Worm (Caenorhabditis elegans) whole organism, late embryonic: ENCODE results near the gene Y67H2A.10.

Source experiments
- ahr-1 ChIP-seq: sonication (generic microtip); optimal IDR thresholded peaks from 2 replicates; lab custom pipeline; 2016; ENCODE audit warnings: missing genetic modification characterization, missing compliant biosample characterization
- ceh-24 ChIP-seq: sonication (generic microtip); optimal IDR thresholded peaks from 2 replicates; lab custom pipeline; 2016; ENCODE audit warnings: mild to moderate bottlenecking, missing genetic modification characterization, missing compliant biosample characterization
- ceh-31 ChIP-seq: sonication (generic microtip); optimal IDR thresholded peaks from 2 replicates; lab custom pipeline; 2016; ENCODE audit warnings: missing genetic modification characterization, missing compliant biosample characterization
- ceh-34 ChIP-seq: sonication (generic microtip); optimal IDR thresholded peaks from 2 replicates; lab custom pipeline; 2016; ENCODE audit warnings: mild to moderate bottlenecking, missing genetic modification characterization, missing compliant biosample characterization
- ceh-48 ChIP-seq: sonication (generic microtip); optimal IDR thresholded peaks from 2 replicates; lab custom pipeline; 2016; ENCODE audit warnings: missing genetic modification characterization, inconsistent platforms, missing compliant biosample characterization
- dve-1 ChIP-seq: sonication (generic microtip); optimal IDR thresholded peaks from 2 replicates; lab custom pipeline; 2017; ENCODE audit warnings: antibody characterized with exemption, mild to moderate bottlenecking, missing genetic modification characterization, missing compliant biosample characterization
- elt-2 ChIP-seq: sonication (generic microtip); optimal IDR thresholded peaks from 2 replicates; lab custom pipeline; 2016; ENCODE audit warnings: missing genetic modification reagents, missing genetic modification characterization, missing compliant biosample characterization
- elt-4 ChIP-seq: sonication (generic microtip); optimal IDR thresholded peaks from 2 replicates; lab custom pipeline; 2016; ENCODE audit warnings: missing genetic modification characterization, missing compliant biosample characterization
- fkh-10 ChIP-seq: fragments of 150-350 bp; optimal IDR thresholded peaks from 2 replicates; lab custom pipeline; 2014; ENCODE audit warnings: missing biosample characterization, missing genetic modification reagents, missing genetic modification characterization
- fkh-6 ChIP-seq: sonication (generic microtip); optimal IDR thresholded peaks from 2 replicates; lab custom pipeline; 2016; ENCODE audit warnings: missing genetic modification characterization, missing compliant biosample characterization
- hlh-30 ChIP-seq: sonication (generic microtip); optimal IDR thresholded peaks from 2 replicates; lab custom pipeline; 2017; ENCODE audit warnings: antibody characterized with exemption, missing genetic modification characterization, missing compliant biosample characterization; ENCODE audit not compliant: insufficient read depth
- lim-6 ChIP-seq: sonication (generic microtip); optimal IDR thresholded peaks from 2 replicates; lab custom pipeline; 2016; ENCODE audit warnings: missing genetic modification characterization, missing compliant biosample characterization
- nfya-1 ChIP-seq: sonication (generic microtip); optimal IDR thresholded peaks from 2 replicates; lab custom pipeline; 2017; ENCODE audit warnings: missing genetic modification characterization, mild to moderate bottlenecking, missing compliant biosample characterization, antibody characterized with exemption, moderate library complexity
- nhr-232 ChIP-seq: sonication (generic microtip); optimal IDR thresholded peaks from 2 replicates; lab custom pipeline; 2016; ENCODE audit warnings: missing genetic modification characterization, missing compliant biosample characterization
- npax-4 ChIP-seq: sonication (generic microtip); optimal IDR thresholded peaks from 2 replicates; lab custom pipeline; 2016; ENCODE audit warnings: missing genetic modification characterization, missing compliant biosample characterization
- pag-3 ChIP-seq: sonication (generic microtip); optimal IDR thresholded peaks from 2 replicates; lab custom pipeline; 2016; ENCODE audit warnings: missing compliant biosample characterization, missing genetic modification characterization, borderline replicate concordance
- pat-9 ChIP-seq: fragments of 200-800 bp; sonication (Bioruptor generic); optimal IDR thresholded peaks from 2 replicates; lab custom pipeline; 2018; ENCODE audit warnings: mild to moderate bottlenecking, missing genetic modification characterization, moderate library complexity, missing compliant biosample characterization
- pax-1 ChIP-seq: fragments of 150-350 bp; optimal IDR thresholded peaks from 2 replicates; lab custom pipeline; 2014; ENCODE audit warnings: missing biosample characterization, missing genetic modification characterization
- pqm-1 ChIP-seq: sonication (generic microtip); optimal IDR thresholded peaks from 2 replicates; lab custom pipeline; 2016; ENCODE audit warnings: missing genetic modification characterization, missing compliant biosample characterization
- rnt-1 ChIP-seq: sonication (generic microtip); optimal IDR thresholded peaks from 2 replicates; lab custom pipeline; 2016; ENCODE audit warnings: missing genetic modification characterization, missing compliant biosample characterization
- sox-2 ChIP-seq: fragments of 200-800 bp; sonication (Bioruptor generic); IDR thresholded peaks from 2 replicates; pipeline ENCODE4 v1.3.6; 2022; ENCODE audit warnings: missing genetic modification reagents, missing genetic modification characterization, missing compliant biosample characterization
- sox-4 ChIP-seq: sonication (generic microtip); optimal IDR thresholded peaks from 2 replicates; lab custom pipeline; 2017; ENCODE audit warnings: mild to moderate bottlenecking, missing genetic modification characterization, inconsistent platforms, missing compliant biosample characterization
- ttx-3 ChIP-seq: sonication (generic microtip); optimal IDR thresholded peaks from 2 replicates; lab custom pipeline; 2016; ENCODE audit warnings: missing genetic modification reagents, missing genetic modification characterization, missing compliant biosample characterization
- unc-3 ChIP-seq, 2 experiments: fragments of 200-800 bp in 1 of 2; sonication (Bioruptor generic) in 1 of 2; sonication (generic microtip) in 1 of 2; conservative IDR thresholded peaks in 1 of 2; optimal IDR thresholded peaks in 1 of 2; 2 replicates each; pipeline versions ENCODE4 v1.3.6 to Lab custom; 2016 to 2022; ENCODE audit warnings: missing compliant biosample characterization in 2 of 2, missing genetic modification characterization in 2 of 2, missing genetic modification reagents in 1 of 2
- unc-55 ChIP-seq: sonication (generic microtip); optimal IDR thresholded peaks from 2 replicates; lab custom pipeline; 2017; ENCODE audit warnings: missing biosample characterization, missing genetic modification reagents, missing genetic modification characterization
- ztf-16 ChIP-seq: sonication (generic microtip); optimal IDR thresholded peaks from 2 replicates; lab custom pipeline; 2017; ENCODE audit warnings: missing genetic modification characterization, missing compliant biosample characterization

Y67H2A.10 gene

DNA sequence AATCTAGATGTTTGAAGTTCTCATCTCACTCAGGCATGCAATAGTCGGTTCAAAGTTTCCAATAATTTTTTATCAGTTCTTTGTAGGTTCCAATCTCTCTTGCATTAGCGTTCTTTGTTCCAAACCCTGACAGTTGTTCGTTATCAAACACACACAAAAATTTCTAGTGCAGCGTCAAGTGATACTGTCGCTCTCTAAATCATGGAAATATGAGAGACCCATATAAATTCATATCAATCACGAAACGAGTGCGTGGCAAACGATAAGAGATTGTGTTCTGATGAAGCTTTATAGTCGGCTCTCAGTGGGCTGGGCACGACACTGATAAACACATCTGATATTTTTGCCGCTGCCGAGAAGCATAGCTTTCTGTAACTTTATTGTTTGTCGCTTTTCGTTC is 24.9 kb upstream of the Y67H2A.10 start:
- TF ChIP-seq elt-2 (tag; lab: Kevin White, UChicago) = peak; percentile 87
- no peak for TF ChIP-seq nhr-232 (tag; lab: Kevin White, UChicago)
- TF ChIP-seq, all 69 proteins: peak for 1

- TF ChIP-seq npax-4 = no peak
- no peak for TF ChIP-seq pag-3 (tag; lab: Kevin White, UChicago)
- TF ChIP-seq ttx-3 (tag; lab: Kevin White, UChicago) = no peak
- no peak for TF ChIP-seq ceh-24
- no peak for TF ChIP-seq sox-2 (GFP tag; lab: Robert Waterston, UW)
- no peak for TF ChIP-seq ztf-16 (tag; lab: Kevin White, UChicago)
- TF ChIP-seq rnt-1 = no peak
These were observed 23.9 kb upstream of the Y67H2A.10 start for ce11 chrIV:13313156-13313555.

DNA sequence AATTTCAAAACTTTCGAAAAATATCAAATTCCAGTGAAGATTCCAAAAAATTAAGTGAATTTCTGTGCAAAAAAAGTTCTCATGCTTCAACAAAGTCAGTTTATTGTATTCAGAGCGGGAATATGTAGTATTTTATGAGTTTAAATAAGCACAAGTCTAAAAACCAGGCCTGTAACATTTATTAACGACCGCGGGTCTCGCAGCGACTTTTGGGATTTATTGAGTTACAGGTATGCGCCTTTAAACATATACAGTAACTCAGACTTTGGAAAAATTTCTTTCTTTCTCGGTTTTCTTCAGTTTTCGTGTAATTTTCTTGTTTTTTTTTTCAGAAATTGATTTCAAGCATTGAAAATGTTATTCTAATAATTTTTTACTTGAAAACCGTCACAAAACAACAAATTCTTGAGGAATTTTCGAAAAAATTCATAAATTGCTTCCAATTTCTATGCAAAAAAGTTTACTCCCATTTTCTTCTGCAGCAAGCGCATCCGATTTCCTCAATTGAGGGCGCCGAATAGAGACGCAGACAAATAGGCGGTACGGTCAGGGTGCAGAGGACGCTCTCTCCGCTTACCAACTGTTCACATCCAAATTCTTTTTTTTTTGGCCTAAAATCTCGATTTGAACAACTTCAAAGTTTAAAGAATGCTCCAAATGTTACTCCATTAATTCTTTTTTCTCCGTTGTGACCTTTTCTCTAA is 22.2 kb upstream of the Y67H2A.10 start:
- peak; percentile 11 for TF ChIP-seq nfya-1 (tag; lab: Kevin White, UChicago)
- no peak for TF ChIP-seq hlh-30 (tag; lab: Kevin White, UChicago)
- TF ChIP-seq ztf-16 (tag; lab: Kevin White, UChicago) = no peak

- TF ChIP-seq nfya-1 (tag; lab: Kevin White, UChicago) = peak; percentile 64
- no peak for TF ChIP-seq ceh-48 (tag; lab: Kevin White, UChicago)
These were observed 20.3 kb upstream of the Y67H2A.10 start for ce11 chrIV:13309636-13310035.

DNA sequence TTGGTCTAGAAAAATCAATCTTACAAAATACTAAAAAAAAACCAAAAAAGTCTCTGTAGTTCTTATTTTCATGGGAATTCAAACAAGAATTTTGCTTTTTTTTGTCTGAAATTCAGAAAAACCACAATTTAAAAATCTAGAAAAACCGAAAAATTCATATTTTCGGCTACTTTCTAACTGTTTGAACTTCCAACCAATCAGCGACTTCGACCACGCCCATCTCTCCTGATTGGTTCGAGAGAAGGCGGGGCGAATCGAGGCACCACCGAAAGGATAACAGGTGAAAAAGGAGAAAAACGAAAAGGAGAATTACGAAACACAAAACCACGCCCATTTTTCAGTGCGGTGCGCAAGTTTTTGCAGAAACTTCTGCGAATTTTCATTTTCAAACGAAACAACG is 15.5 kb upstream of the Y67H2A.10 start:
- TF ChIP-seq sox-4 (tag; lab: Kevin White, UChicago) = no peak
- TF ChIP-seq fkh-6 = no peak
- peak; percentile 62 for TF ChIP-seq nfya-1 (tag; lab: Kevin White, UChicago)
- TF ChIP-seq ceh-31 = no peak
- TF ChIP-seq unc-3 (GFP tag; conservative IDR thresholded peaks at IDR 0.05; lab: Robert Waterston, UW) = no peak
- TF ChIP-seq unc-3 (tag; optimal IDR thresholded peaks at IDR 0.05; lab: Kevin White, UChicago) = no peak
- TF ChIP-seq pat-9 (tag; lab: Kevin White, UChicago) = no peak

ce11 chrIV:13303442-13303841 is 14.1 kb upstream of the Y67H2A.10 start, which contains the start of gene Y67H2A.7:
Gene Y67H2A.7, plus strand, starts transcription at chrIV:13303742.
- TF ChIP-seq ceh-24 = no peak

ce11 chrIV:13300591-13300990 is 11.3 kb upstream of the Y67H2A.10 start, which contains the start of gene csn-6:
Gene csn-6, plus strand, starts transcription at chrIV:13300824.
- TF ChIP-seq fkh-10 (GFP tag; lab: Kevin White, UChicago) (no peak), lim-6 (tag; lab: Kevin White, UChicago) (no peak), unc-55 (GFP tag; lab: Kevin White, UChicago) (no peak), elt-2 (tag; lab: Kevin White, UChicago) (no peak), nhr-232 (tag; lab: Kevin White, UChicago) (no peak), pax-1 (no peak), dve-1 (tag; lab: Kevin White, UChicago) (no peak), hlh-30 (tag; lab: Kevin White, UChicago) (no peak), pqm-1 (no peak), ttx-3 (tag; lab: Kevin White, UChicago) (no peak), ceh-34 (no peak), sox-2 (GFP tag; lab: Robert Waterston, UW) (no peak), ceh-48 (tag; lab: Kevin White, UChicago) (no peak), npax-4 (no peak), ahr-1 (tag; lab: Kevin White, UChicago) (no peak), ceh-24 (no peak), elt-4 (tag; lab: Kevin White, UChicago) (no peak)
- TF ChIP-seq, all 69 proteins: peak for 0
